Worm (Caenorhabditis elegans): Measurements from ENCODE around the gene F13H8.6.

ce11 chrII:6247011-6247410, 39.8 kb downstream of the F13H8.6 start, which contains the start of gene T24H7.2:
- TF ChIP-seq C04F5.9 (tag; optimal IDR thresholded peaks at IDR 0.05) (no peak), isw-1 (GFP tag; IDR thresholded peaks at IDR 0.05) (no peak), tbx-2 (tag; optimal IDR thresholded peaks at IDR 0.05) (no peak), unc-62 (GFP tag; optimal IDR thresholded peaks at IDR 0.05) (no peak), nhr-12 (tag; optimal IDR thresholded peaks at IDR 0.05) (no peak), nhr-47 (tag; optimal IDR thresholded peaks at IDR 0.05) (no peak), nhr-11 (tag; optimal IDR thresholded peaks at IDR 0.05) (no peak)
